Worm (Caenorhabditis elegans) whole organism, young adult: ENCODE data around the gene F52G3.8.

Experiments used
- nfya-1 ChIP-seq: sonication (generic microtip); optimal IDR thresholded peaks from 2 replicates; lab custom pipeline; 2017; ENCODE audit warnings: antibody characterized with exemption, missing compliant biosample characterization, missing genetic modification characterization, borderline replicate concordance; ENCODE audit not compliant: insufficient read depth
- rcor-1 ChIP-seq: fragments of 200-800 bp; sonication (Bioruptor generic); IDR thresholded peaks from 2 replicates; pipeline ENCODE4 v1.3.6; 2022; ENCODE audit warnings: missing genetic modification reagents, missing genetic modification characterization, missing compliant biosample characterization
- ztf-6 ChIP-seq: fragments of 200-800 bp; sonication (Bioruptor generic); IDR thresholded peaks from 2 replicates; pipeline ENCODE4 v1.3.6; 2022; ENCODE audit warnings: missing genetic modification reagents, missing genetic modification characterization, missing compliant biosample characterization

DNA sequence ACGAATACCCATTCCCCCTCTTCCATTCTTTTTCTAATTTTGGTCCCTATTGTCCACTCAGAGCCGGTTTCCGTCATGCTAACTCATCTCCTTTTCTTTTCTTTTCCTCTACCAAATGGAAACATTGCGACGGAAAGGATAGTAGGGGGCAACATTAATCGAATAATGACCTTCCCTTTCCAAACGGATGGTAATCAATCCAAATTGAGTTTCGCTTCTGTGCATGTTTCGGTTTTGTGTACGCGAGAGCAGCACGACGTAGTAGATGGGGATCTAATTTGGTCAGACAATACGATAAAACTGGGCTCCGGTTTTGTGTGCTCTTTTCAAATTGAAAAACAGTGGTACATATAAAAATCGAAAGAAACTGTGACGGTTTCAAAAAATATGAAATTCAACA is 38.7 kb upstream of the F52G3.8 start:
- no peak for TF ChIP-seq nfya-1 (tag; lab: Kevin White, UChicago)
- TF ChIP-seq ztf-6 = no peak
- no peak for TF ChIP-seq rcor-1 (GFP tag; lab: Robert Waterston, UW)
